Fruit fly (Drosophila melanogaster) whole organism, wandering third instar larva: ENCODE results near the gene CG32437.

Experiments used
- Abd-B ChIP-seq: fragments of >200 bp; optimal IDR thresholded peaks from 2 replicates; lab custom pipeline; 2017; ENCODE audit warnings: missing biosample characterization, missing genetic modification characterization
- Hr78 ChIP-seq: fragments of >200 bp; optimal IDR thresholded peaks from 2 replicates; lab custom pipeline; 2017; ENCODE audit warnings: missing biosample characterization, missing genetic modification characterization
- N ChIP-seq: fragments of >200 bp; optimal IDR thresholded peaks from 2 replicates; lab custom pipeline; 2018; ENCODE audit warnings: missing biosample characterization, missing external identifiers, missing genetic modification characterization
- pan ChIP-seq: fragments of >200 bp; optimal IDR thresholded peaks from 2 replicates; lab custom pipeline; 2017

dm6 chr3L:21382158-21382610 lies 24.7 kb downstream of the CG32437 start, which contains the start of gene rgn:
- TF ChIP-seq pan, result no peak
- no peak for TF ChIP-seq Abd-B
- TF ChIP-seq N (GFP tag; lab: Kevin White, UChicago), result no peak
- TF ChIP-seq Hr78 (GFP tag; lab: Kevin White, UChicago), result no peak
